Worm (Caenorhabditis elegans): ENCODE data around the gene Y37E11B.1.
A peak's percentile ranks its signal among the peaks of the same experiment; 100 is the strongest.

Y37E11B.1 gene

DNA sequence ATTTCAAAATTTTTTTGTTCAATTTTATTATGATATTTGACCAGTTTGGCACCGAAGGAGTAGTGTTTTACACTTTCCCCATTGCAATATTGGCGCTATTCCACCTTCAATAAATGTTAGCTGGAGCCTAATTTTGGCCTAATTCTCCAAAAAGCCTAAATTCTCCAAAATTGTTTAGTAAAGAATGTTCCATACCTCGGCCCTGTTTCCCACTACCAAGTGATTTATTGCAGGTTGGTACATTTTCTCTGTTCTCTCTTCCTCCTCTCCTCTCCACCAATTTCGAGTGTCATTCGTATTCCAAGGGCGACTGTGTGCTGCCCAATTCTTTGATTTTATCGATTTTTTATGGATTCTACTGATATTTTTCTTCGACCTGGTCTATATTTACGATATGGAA, 1.3 kb upstream of the Y37E11B.1 start, which contains the start of gene Y37E11B.2:
Gene Y37E11B.2, plus strand, starts transcription at position 301 of the 400 bp plus-strand sequence.
- TF ChIP-seq pqm-1 (tag; optimal IDR thresholded peaks at IDR 0.05) = no peak
- no peak for TF ChIP-seq vab-7 (GFP tag; IDR thresholded peaks at IDR 0.05)
- no peak for TF ChIP-seq nhr-77 (tag; optimal IDR thresholded peaks at IDR 0.05)
- no peak for TF ChIP-seq ceh-20 (GFP tag; IDR thresholded peaks at IDR 0.05)
- TF ChIP-seq dmd-9 (GFP tag; IDR thresholded peaks at IDR 0.05) = no peak
- TF ChIP-seq arid-1 (GFP tag; conservative IDR thresholded peaks at IDR 0.05) = no peak
- no peak for TF ChIP-seq ceh-28 (tag; optimal IDR thresholded peaks at IDR 0.05)
- no peak for TF ChIP-seq mxl-2 (GFP tag; conservative IDR thresholded peaks at IDR 0.05)
- no peak for TF ChIP-seq jun-1 (tag; optimal IDR thresholded peaks at IDR 0.05)
- no peak for TF ChIP-seq nhr-41 (GFP tag; IDR thresholded peaks at IDR 0.05)
- no peak for TF ChIP-seq nhr-25 (tag; optimal IDR thresholded peaks at IDR 0.05; ENCODE audit: borderline replicate concordance, insufficient read depth)
- no peak for TF ChIP-seq fkh-10 (GFP tag; optimal IDR thresholded peaks at IDR 0.05)
- TF ChIP-seq php-3 (GFP tag; IDR thresholded peaks at IDR 0.05) = no peak
- TF ChIP-seq snpc-1.2 (GFP tag; IDR thresholded peaks at IDR 0.05) = no peak
- TF ChIP-seq egl-43 (GFP tag; IDR thresholded peaks at IDR 0.05) = no peak
- TF ChIP-seq unc-130 (GFP tag; optimal IDR thresholded peaks at IDR 0.05) = no peak
- no peak for TF ChIP-seq cey-2 (tag; optimal IDR thresholded peaks at IDR 0.05; ENCODE audit: borderline replicate concordance, insufficient read depth)
- no peak for TF ChIP-seq ceh-62 (tag; optimal IDR thresholded peaks at IDR 0.05)

DNA sequence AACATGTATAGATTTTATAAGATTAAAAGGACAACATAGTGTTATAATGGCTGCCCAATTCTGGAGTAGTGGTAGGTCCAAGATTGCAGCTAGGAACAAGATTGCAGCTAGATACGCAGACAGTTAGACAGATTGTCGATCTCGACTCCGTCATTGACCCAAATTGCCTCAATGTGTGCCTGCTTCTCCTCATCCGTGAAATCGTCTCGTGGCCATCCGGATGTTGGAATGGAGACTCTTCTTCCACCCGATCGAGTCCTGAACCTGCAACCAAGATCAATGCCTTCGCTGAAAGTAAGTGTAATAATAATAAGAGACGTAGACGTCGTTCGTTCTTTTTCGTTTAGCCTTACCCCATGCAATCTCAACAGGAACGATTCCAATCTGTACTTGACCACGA, 754 bp upstream of the Y37E11B.1 start:
- TF ChIP-seq unc-62 (GFP tag; optimal IDR thresholded peaks at IDR 0.05 in 1 of 2) (peak in 1 of 2 experiments; percentile 72), unc-62 (tag; optimal IDR thresholded peaks at IDR 0.05) (no peak), nhr-11 (tag; optimal IDR thresholded peaks at IDR 0.05) (no peak)

DNA sequence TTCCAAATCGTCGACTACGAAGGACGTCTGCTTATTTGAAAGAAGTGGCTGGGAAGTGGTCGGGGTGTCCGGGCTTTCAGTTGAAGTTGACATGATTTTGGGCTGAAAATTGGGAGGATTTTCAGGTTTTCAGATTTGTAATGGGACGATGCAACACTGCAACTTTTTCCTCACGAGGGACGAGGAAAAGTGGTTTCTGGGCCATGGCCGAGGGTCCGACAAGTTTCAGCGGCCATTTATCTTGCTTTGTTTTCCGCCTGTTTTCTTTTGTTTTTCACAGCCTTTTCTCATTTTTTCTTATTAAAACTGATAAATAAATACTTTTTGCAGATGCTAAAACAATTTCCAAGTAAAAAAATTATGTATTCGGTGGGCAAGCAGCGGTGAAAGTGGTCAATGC, 3.4 kb downstream of the Y37E11B.1 start, which contains the start of gene blos-7:
Gene blos-7, minus strand, starts transcription at position 101 of the 400 bp plus-strand sequence.
- TF ChIP-seq tra-1 (GFP tag; IDR thresholded peaks at IDR 0.05) (0 out of 2 replicates have a peak, but pooled peaks have one; percentile 26), set-16 (GFP tag; IDR thresholded peaks at IDR 0.05) (0 out of 2 replicates have a peak, but pooled peaks have one; percentile 14)

DNA sequence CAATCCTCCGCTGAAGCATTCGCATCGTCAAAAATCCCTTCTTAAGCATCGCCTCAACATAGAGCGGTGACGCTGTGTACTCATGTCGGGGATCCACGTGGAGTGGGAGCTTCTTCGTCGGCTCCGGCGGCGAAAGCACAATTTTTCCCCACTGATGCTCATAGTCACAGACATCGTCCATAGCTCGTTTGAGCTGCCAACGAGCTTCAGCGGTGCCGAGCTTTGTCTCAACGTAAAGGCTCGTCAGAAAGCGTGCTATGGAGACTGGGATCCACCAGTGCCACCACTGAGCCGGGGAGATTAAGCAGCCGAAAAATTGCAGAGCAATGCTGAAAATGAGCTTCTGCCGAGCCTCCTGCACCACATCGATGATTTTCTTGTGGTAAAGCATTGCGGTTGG, 11.4 kb downstream of the Y37E11B.1 start:
- TF ChIP-seq T26A8.4 (GFP tag; IDR thresholded peaks at IDR 0.05) = no peak
- no peak for TF ChIP-seq tra-1 (GFP tag; IDR thresholded peaks at IDR 0.05)
- TF ChIP-seq mxl-2 (GFP tag; conservative IDR thresholded peaks at IDR 0.05) = no peak
- TF ChIP-seq F44E2.7 (GFP tag; IDR thresholded peaks at IDR 0.05) = no peak
- peak; percentile 57 for TF ChIP-seq set-16 (GFP tag; IDR thresholded peaks at IDR 0.05)
- TF ChIP-seq sdz-12 (GFP tag; optimal IDR thresholded peaks at IDR 0.05) = no peak
- TF ChIP-seq php-3 (GFP tag; IDR thresholded peaks at IDR 0.05) = 0 out of 2 replicates have a peak, but pooled peaks have one; percentile 22
- no peak for TF ChIP-seq hif-1 (tag; optimal IDR thresholded peaks at IDR 0.05)
- no peak for TF ChIP-seq ces-1 (GFP tag; optimal IDR thresholded peaks at IDR 0.05)
- no peak for TF ChIP-seq nhr-6 (tag; optimal IDR thresholded peaks at IDR 0.05)
- TF ChIP-seq daf-16 (GFP tag; optimal IDR thresholded peaks at IDR 0.05) = no peak
- TF ChIP-seq daf-16 (tag; optimal IDR thresholded peaks at IDR 0.05) = no peak
- TF ChIP-seq nhr-11 (tag; optimal IDR thresholded peaks at IDR 0.05) = no peak
- no peak for TF ChIP-seq lin-13 (GFP tag; optimal IDR thresholded peaks at IDR 0.05)
- no peak for TF ChIP-seq nhr-10 (tag; optimal IDR thresholded peaks at IDR 0.05)

DNA sequence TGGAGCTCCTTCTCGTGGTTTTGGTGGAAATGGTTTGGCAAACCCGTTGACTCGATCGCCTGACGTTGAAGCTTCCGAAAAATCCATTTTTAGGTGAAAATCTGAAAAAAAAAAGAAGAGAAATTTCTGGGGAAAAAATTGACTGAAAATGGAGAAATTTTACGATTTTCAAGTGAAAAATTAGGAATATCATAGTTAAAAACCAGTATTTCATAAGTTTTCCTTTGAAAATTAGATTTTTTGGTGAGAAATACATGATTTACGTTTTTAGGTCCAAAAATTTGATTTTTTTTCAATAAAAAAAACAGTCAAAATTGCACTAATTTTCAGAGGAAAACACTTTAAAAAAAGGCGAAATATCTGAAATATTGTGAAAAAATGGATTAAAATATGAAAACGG, 14.1 kb downstream of the Y37E11B.1 start, which contains the start of gene taf-2:
Gene taf-2, minus strand, starts transcription at position 101 of the 400 bp plus-strand sequence.
- peak; percentile 12 for TF ChIP-seq aha-1 (tag)
- TF ChIP-seq dve-1 (tag; optimal IDR thresholded peaks at IDR 0.05; ENCODE audit: insufficient read depth) = no peak
- TF ChIP-seq ceh-20 (GFP tag; IDR thresholded peaks at IDR 0.05) = no peak
- no peak for TF ChIP-seq F37D6.2 (tag; optimal IDR thresholded peaks at IDR 0.05)
